Worm (Caenorhabditis elegans): ENCODE results near the gene W06G6.15.
A peak's percentile ranks its signal among the peaks of the same experiment; 100 is the strongest.
"Not testable (repeated sequence)": the region's sequence is repeated elsewhere in the genome, so short reads cannot be mapped to it uniquely, and the experiment has no call there.

Gene W06G6.15

ce11 chrV:16654242-16654641, at the start of gene W06G6.15:
Gene W06G6.15, plus strand, starts transcription at chrV:16654542.
- TF ChIP-seq gei-8 (GFP tag; optimal IDR thresholded peaks at IDR 0.05); R02D3.7 (tag; optimal IDR thresholded peaks at IDR 0.05); fos-1 (tag; optimal IDR thresholded peaks at IDR 0.05): not testable (repeated sequence)

ce11 chrV:16605463-16605862, 48.9 kb upstream of the W06G6.15 start:
- TF ChIP-seq nhr-6 (tag; optimal IDR thresholded peaks at IDR 0.05) (no peak), dmd-8 (GFP tag; IDR thresholded peaks at IDR 0.05) (no peak), lin-39 (tag; optimal IDR thresholded peaks at IDR 0.05) (no peak), daf-16 (GFP tag; optimal IDR thresholded peaks at IDR 0.05) (no peak), daf-16 (tag; optimal IDR thresholded peaks at IDR 0.05) (peak; percentile 43), dve-1 (tag; optimal IDR thresholded peaks at IDR 0.05; ENCODE audit: insufficient read depth) (peak; percentile 33), mes-2 (tag; optimal IDR thresholded peaks at IDR 0.05; ENCODE audit: poor library complexity, severe bottlenecking) (no peak), hlh-30 (tag; optimal IDR thresholded peaks at IDR 0.05; ENCODE audit: insufficient read depth) (no peak), php-3 (GFP tag; IDR thresholded peaks at IDR 0.05) (peak; percentile 67), hmg-1.1 (GFP tag; IDR thresholded peaks at IDR 0.05) (no peak), nhr-48 (tag; optimal IDR thresholded peaks at IDR 0.05) (no peak), ceh-32 (tag; optimal IDR thresholded peaks at IDR 0.05; ENCODE audit: poor library complexity) (no peak), dmd-6 (GFP tag; IDR thresholded peaks at IDR 0.05) (peak; percentile 66), pqm-1 (tag; optimal IDR thresholded peaks at IDR 0.05) (peak; percentile 51), spr-1 (tag; optimal IDR thresholded peaks at IDR 0.05) (no peak), nhr-41 (GFP tag; IDR thresholded peaks at IDR 0.05) (no peak), egl-27 (tag; optimal IDR thresholded peaks at IDR 0.05) (no peak), sdz-12 (GFP tag; optimal IDR thresholded peaks at IDR 0.05) (no peak), hlh-11 (tag; optimal IDR thresholded peaks at IDR 0.05) (peak; percentile 44), nhr-76 (tag; optimal IDR thresholded peaks at IDR 0.05) (no peak)

ce11 chrV:16606313-16606712, 48.0 kb upstream of the W06G6.15 start, which contains the start of gene Y32B12C.1:
Gene Y32B12C.1, plus strand, starts transcription at chrV:16606613.
- TF ChIP-seq mxl-2 (GFP tag; conservative IDR thresholded peaks at IDR 0.05) (no peak), daf-16 (GFP tag; optimal IDR thresholded peaks at IDR 0.05) (no peak), daf-16 (tag; optimal IDR thresholded peaks at IDR 0.05) (peak; percentile 4)

ce11 chrV:16608478-16608877, 45.9 kb upstream of the W06G6.15 start:
- TF ChIP-seq dmd-9 (GFP tag; IDR thresholded peaks at IDR 0.05) (no peak), jun-1 (tag; optimal IDR thresholded peaks at IDR 0.05) (no peak), mdt-29 (GFP tag; IDR thresholded peaks at IDR 0.05) (no peak), nhr-77 (tag; optimal IDR thresholded peaks at IDR 0.05) (no peak), D1046.2 (GFP tag; IDR thresholded peaks at IDR 0.05) (no peak), arid-1 (GFP tag; conservative IDR thresholded peaks at IDR 0.05) (no peak), nhr-11 (tag; optimal IDR thresholded peaks at IDR 0.05) (no peak), hlh-11 (tag; optimal IDR thresholded peaks at IDR 0.05) (no peak), dve-1 (tag; optimal IDR thresholded peaks at IDR 0.05; ENCODE audit: insufficient read depth) (peak; percentile 8), nhr-42 (GFP tag; IDR thresholded peaks at IDR 0.05) (no peak), zip-2 (tag; optimal IDR thresholded peaks at IDR 0.05) (no peak), rbr-2 (tag; optimal IDR thresholded peaks at IDR 0.05) (no peak), F44E2.7 (GFP tag; IDR thresholded peaks at IDR 0.05) (no peak), ceh-28 (tag; optimal IDR thresholded peaks at IDR 0.05) (no peak), unc-62 (GFP tag; optimal IDR thresholded peaks at IDR 0.05 in 1 of 2) (no peak), unc-62 (tag; optimal IDR thresholded peaks at IDR 0.05) (no peak), nhr-41 (GFP tag; IDR thresholded peaks at IDR 0.05) (no peak), tag-97 (GFP tag; IDR thresholded peaks at IDR 0.05) (no peak), lin-13 (GFP tag; optimal IDR thresholded peaks at IDR 0.05) (no peak), sdz-12 (GFP tag; optimal IDR thresholded peaks at IDR 0.05) (no peak), vab-7 (GFP tag; IDR thresholded peaks at IDR 0.05) (no peak), nhr-28 (tag; optimal IDR thresholded peaks at IDR 0.05) (peak; percentile 65), daf-16 (GFP tag; optimal IDR thresholded peaks at IDR 0.05) (no peak), daf-16 (tag; optimal IDR thresholded peaks at IDR 0.05) (peak; percentile 12), egl-27 (tag; optimal IDR thresholded peaks at IDR 0.05) (no peak), tra-1 (GFP tag; IDR thresholded peaks at IDR 0.05) (no peak)

Data from whole organism, L4 larva.